Worm (Caenorhabditis elegans) whole organism, L2 larva: Measurements from ENCODE around the gene F53F8.6.

ENCODE experiments used
- ama-1 ChIP-seq: fragments of 150-350 bp; optimal IDR thresholded peaks from 2 replicates; lab custom pipeline; 2018; ENCODE audit warnings: inconsistent platforms
- ceh-82 ChIP-seq: fragments of 150-350 bp; optimal IDR thresholded peaks from 2 replicates; lab custom pipeline; 2014; ENCODE audit warnings: missing biosample characterization, missing genetic modification characterization
- lin-13 ChIP-seq: fragments of 150-350 bp; optimal IDR thresholded peaks from 2 replicates; lab custom pipeline; 2014; ENCODE audit warnings: missing biosample characterization, missing genetic modification reagents, missing genetic modification characterization
- lin-39 ChIP-seq: fragments of 150-350 bp; optimal IDR thresholded peaks from 2 replicates; lab custom pipeline; 2014; ENCODE audit warnings: missing biosample characterization, missing genetic modification reagents, missing genetic modification characterization
- nhr-10 ChIP-seq: sonication (generic microtip); optimal IDR thresholded peaks from 2 replicates; lab custom pipeline; 2017; ENCODE audit warnings: missing biosample characterization, missing genetic modification characterization
- nhr-11 ChIP-seq: fragments of 150-350 bp; optimal IDR thresholded peaks from 2 replicates; lab custom pipeline; 2014; ENCODE audit warnings: missing biosample characterization, missing genetic modification characterization
- nhr-25 ChIP-seq: fragments of 150-350 bp; sonication (generic microtip); optimal IDR thresholded peaks from 3 replicates; lab custom pipeline; 2014; ENCODE audit warnings: missing biosample characterization, missing genetic modification characterization
- skn-1 ChIP-seq: sonication (generic microtip); optimal IDR thresholded peaks from 2 replicates; lab custom pipeline; 2017; ENCODE audit warnings: missing biosample characterization, missing genetic modification characterization
- snpc-4 ChIP-seq: fragments of 150-350 bp; optimal IDR thresholded peaks from 2 replicates; lab custom pipeline; 2014; ENCODE audit warnings: missing biosample characterization, missing genetic modification characterization
- unc-39 ChIP-seq: fragments of 150-350 bp; optimal IDR thresholded peaks from 2 replicates; lab custom pipeline; 2014; ENCODE audit warnings: missing biosample characterization, missing genetic modification characterization
- ztf-11 ChIP-seq: sonication (generic microtip); optimal IDR thresholded peaks from 2 replicates; lab custom pipeline; 2017; ENCODE audit warnings: missing biosample characterization, missing genetic modification characterization

ce11 chrV:20681120-20681519 lies 22.9 kb upstream of the F53F8.6 start, which contains the start of gene srsx-35:
- TF ChIP-seq ceh-82 (tag; lab: Kevin White, UChicago) (no peak), ama-1 (lab: Kevin White, UChicago) (no peak), nhr-25 (no peak), nhr-10 (tag; lab: Kevin White, UChicago) (no peak), lin-13 (GFP tag; lab: Kevin White, UChicago) (no peak), skn-1 (tag; lab: Kevin White, UChicago) (no peak), unc-39 (no peak), snpc-4 (tag; lab: Kevin White, UChicago) (no peak), ztf-11 (tag; lab: Kevin White, UChicago) (no peak), lin-39 (tag; lab: Kevin White, UChicago) (no peak), nhr-11 (tag; lab: Kevin White, UChicago) (no peak)
